Fruit fly (Drosophila melanogaster) whole organism, embryonic: ENCODE measurements around the gene Cpr73D.

ENCODE experiments used
- Adf1 ChIP-seq: fragments of 200-800 bp; sonication (Bioruptor generic); IDR thresholded peaks from 2 replicates; pipeline ENCODE4 v1.3.6; 2022; ENCODE audit warnings: missing biosample characterization, missing genetic modification characterization
- Aef1 ChIP-seq: fragments of 200-800 bp; sonication (Bioruptor generic); IDR thresholded peaks from 3 replicates; pipeline ENCODE4 v1.3.6; 2022; ENCODE audit warnings: missing biosample characterization, missing genetic modification characterization
- Atf6 ChIP-seq: fragments of 200-800 bp; sonication (Bioruptor generic); IDR thresholded peaks from 2 replicates; pipeline ENCODE4 v1.3.6; 2022; ENCODE audit warnings: missing biosample characterization, missing genetic modification characterization
- Bgb ChIP-seq: fragments of 200-800 bp; sonication (Bioruptor generic); IDR thresholded peaks from 2 replicates; pipeline ENCODE4 v1.3.6; 2022; ENCODE audit warnings: missing biosample characterization, missing genetic modification characterization; ENCODE audit not compliant: partially characterized antibody
- CG10209 ChIP-seq: fragments of 200-800 bp; sonication (Bioruptor generic); optimal IDR thresholded peaks from 3 replicates; lab custom pipeline; 2017; ENCODE audit warnings: missing biosample characterization, mild to moderate bottlenecking, missing genetic modification characterization, missing genetic modification reagents
- CG10274 ChIP-seq: fragments of 200-800 bp; sonication (Bioruptor generic); optimal IDR thresholded peaks from 3 replicates; lab custom pipeline; 2017; ENCODE audit warnings: missing biosample characterization, mild to moderate bottlenecking, missing genetic modification characterization
- CG14050 ChIP-seq: fragments of 200-800 bp; sonication (Bioruptor generic); IDR thresholded peaks from 3 replicates; pipeline ENCODE4 v1.3.6; 2022; ENCODE audit warnings: missing biosample characterization, missing genetic modification characterization
- CG15514 ChIP-seq: fragments of 200-800 bp; sonication (Bioruptor generic); optimal IDR thresholded peaks from 3 replicates; lab custom pipeline; 2017; ENCODE audit warnings: missing biosample characterization, missing genetic modification characterization, mild to moderate bottlenecking, moderate library complexity, missing genetic modification reagents
- CG16813 ChIP-seq: fragments of 200-800 bp; sonication (Bioruptor generic); IDR thresholded peaks from 3 replicates; pipeline ENCODE4 v1.3.6; 2022; ENCODE audit warnings: missing biosample characterization, missing genetic modification characterization; ENCODE audit not compliant: partially characterized antibody
- CG2712 ChIP-seq: fragments of 200-800 bp; optimal IDR thresholded peaks from 3 replicates; lab custom pipeline; 2019; ENCODE audit warnings: missing biosample characterization, mild to moderate bottlenecking, missing genetic modification characterization, moderate library complexity
- CG3065 ChIP-seq: fragments of 200-800 bp; sonication (Bioruptor generic); optimal IDR thresholded peaks from 2 replicates; lab custom pipeline; 2016; ENCODE audit warnings: missing biosample characterization, missing genetic modification characterization
- CG31224 ChIP-seq: fragments of 200-800 bp; sonication (Bioruptor generic); IDR thresholded peaks from 2 replicates; pipeline ENCODE4 v1.3.6; 2022; ENCODE audit warnings: missing biosample characterization, missing genetic modification characterization
- CG34376 ChIP-seq: fragments of 200-800 bp; sonication (Bioruptor generic); optimal IDR thresholded peaks from 2 replicates; lab custom pipeline; 2018; ENCODE audit warnings: missing biosample characterization, mild to moderate bottlenecking, missing genetic modification characterization
- CG34422 ChIP-seq: fragments of 200-800 bp; sonication (Bioruptor generic); IDR thresholded peaks from 3 replicates; pipeline ENCODE4 v1.3.6; 2022; ENCODE audit warnings: missing biosample characterization, missing genetic modification characterization
- CG3838 ChIP-seq: fragments of 200-800 bp; sonication (Bioruptor generic); optimal IDR thresholded peaks from 3 replicates; lab custom pipeline; 2016; ENCODE audit warnings: missing biosample characterization, missing genetic modification characterization
- CG3847 ChIP-seq: fragments of 200-800 bp; sonication (Bioruptor generic); IDR thresholded peaks from 2 replicates; pipeline ENCODE4 v1.3.6; 2022; ENCODE audit warnings: missing biosample characterization, missing genetic modification characterization
- CG4707 ChIP-seq: fragments of 200-800 bp; sonication (Bioruptor generic); optimal IDR thresholded peaks from 2 replicates; lab custom pipeline; 2018; ENCODE audit warnings: missing biosample characterization, mild to moderate bottlenecking, missing genetic modification characterization, moderate library complexity
- CG6272 ChIP-seq: fragments of 200-800 bp; sonication (Bioruptor generic); IDR thresholded peaks from 2 replicates; pipeline ENCODE4 v1.3.6; 2022; ENCODE audit warnings: missing biosample characterization, missing genetic modification characterization
- CG7372 ChIP-seq: fragments of 200-800 bp; sonication (Bioruptor generic); IDR thresholded peaks from 2 replicates; pipeline ENCODE4 v1.3.6; 2022; ENCODE audit warnings: missing biosample characterization, missing genetic modification characterization
- CG7839 ChIP-seq: fragments of 200-800 bp; sonication (Bioruptor generic); optimal IDR thresholded peaks from 3 replicates; lab custom pipeline; 2018; ENCODE audit warnings: missing biosample characterization, mild to moderate bottlenecking, missing genetic modification characterization, moderate library complexity
- CG8924 ChIP-seq: fragments of 200-800 bp; optimal IDR thresholded peaks from 3 replicates; lab custom pipeline; 2019; ENCODE audit warnings: missing biosample characterization, mild to moderate bottlenecking, missing genetic modification characterization, moderate library complexity
- CG9932 ChIP-seq: fragments of 200-800 bp; sonication (Bioruptor generic); IDR thresholded peaks from 2 replicates; pipeline ENCODE4 v1.3.6; 2022; ENCODE audit warnings: missing biosample characterization, missing genetic modification characterization
- CkIIα-i1 ChIP-seq: fragments of 200-800 bp; sonication (Bioruptor generic); IDR thresholded peaks from 2 replicates; pipeline ENCODE4 v1.3.6; 2022; ENCODE audit warnings: missing biosample characterization, missing genetic modification characterization
- Dll ChIP-seq: fragments of 200-800 bp; sonication (Bioruptor generic); IDR thresholded peaks from 4 replicates; pipeline ENCODE4 v1.3.6; 2022; ENCODE audit warnings: missing biosample characterization, missing genetic modification characterization; ENCODE audit not compliant: partially characterized antibody
- Doc2 ChIP-seq: fragments of 200-800 bp; sonication (Bioruptor generic); IDR thresholded peaks from 2 replicates; pipeline ENCODE4 v1.3.6; 2022; ENCODE audit warnings: missing biosample characterization, missing genetic modification characterization
- ERR ChIP-seq: fragments of 200-800 bp; sonication (Bioruptor generic); optimal IDR thresholded peaks from 2 replicates; lab custom pipeline; 2016; ENCODE audit warnings: missing biosample characterization, missing genetic modification characterization
- Fer2 ChIP-seq: fragments of 200-800 bp; sonication (Bioruptor generic); optimal IDR thresholded peaks from 2 replicates; lab custom pipeline; 2018; ENCODE audit warnings: missing biosample characterization, mild to moderate bottlenecking, missing genetic modification characterization, moderate library complexity
- Pdp1 ChIP-seq, 2 experiments: fragments of 200-800 bp; sonication (Bioruptor generic); optimal IDR thresholded peaks; 3 replicates each; lab custom pipeline; 2016; ENCODE audit warnings: missing biosample characterization in 2 of 2, missing genetic modification characterization in 2 of 2, mild to moderate bottlenecking in 1 of 2, moderate library complexity in 1 of 2
- Rfx ChIP-seq: fragments of 200-800 bp; sonication (Bioruptor generic); IDR thresholded peaks from 2 replicates; pipeline ENCODE4 v1.3.6; 2022; ENCODE audit warnings: missing biosample characterization, missing genetic modification characterization
- Sox102F ChIP-seq: fragments of 200-800 bp; sonication (Bioruptor generic); optimal IDR thresholded peaks from 2 replicates; lab custom pipeline; 2018; ENCODE audit warnings: missing biosample characterization, mild to moderate bottlenecking, missing genetic modification characterization, moderate library complexity
- al ChIP-seq: fragments of 200-800 bp; sonication (Bioruptor generic); IDR thresholded peaks from 2 replicates; pipeline ENCODE4 v1.3.6; 2022; ENCODE audit warnings: missing biosample characterization, missing genetic modification characterization
- ap ChIP-seq: fragments of 200-800 bp; sonication (Bioruptor generic); IDR thresholded peaks from 2 replicates; pipeline ENCODE4 v1.3.6; 2022; ENCODE audit warnings: missing biosample characterization, missing genetic modification characterization
- bigmax ChIP-seq: fragments of 200-800 bp; sonication (Bioruptor generic); optimal IDR thresholded peaks from 2 replicates; lab custom pipeline; 2018; ENCODE audit warnings: missing biosample characterization, mild to moderate bottlenecking, missing genetic modification characterization
- btn ChIP-seq: fragments of 200-800 bp; sonication (Bioruptor generic); optimal IDR thresholded peaks from 2 replicates; lab custom pipeline; 2016; ENCODE audit warnings: missing biosample characterization, missing genetic modification characterization
- crol ChIP-seq: fragments of 200-800 bp; sonication (Bioruptor generic); IDR thresholded peaks from 2 replicates; pipeline ENCODE4 v1.3.6; 2022; ENCODE audit warnings: missing biosample characterization, missing genetic modification characterization
- dpn ChIP-seq, 2 experiments: fragments of 200-800 bp; sonication (Bioruptor generic); optimal IDR thresholded peaks; 3 replicates each; lab custom pipeline; 2016; ENCODE audit warnings: missing biosample characterization in 2 of 2, missing genetic modification characterization in 2 of 2
- exex ChIP-seq: fragments of 200-800 bp; sonication (Bioruptor generic); optimal IDR thresholded peaks from 4 replicates; lab custom pipeline; 2018; ENCODE audit warnings: missing biosample characterization, mild to moderate bottlenecking, missing genetic modification characterization, moderate library complexity
- fd3F ChIP-seq: fragments of 200-800 bp; sonication (Bioruptor generic); optimal IDR thresholded peaks from 2 replicates; lab custom pipeline; 2018; ENCODE audit warnings: missing biosample characterization, mild to moderate bottlenecking, missing genetic modification characterization, moderate library complexity
- fru ChIP-seq: fragments of >200 bp; optimal IDR thresholded peaks from 2 replicates; lab custom pipeline; 2017
- lbe ChIP-seq: fragments of 200-800 bp; sonication (Bioruptor generic); optimal IDR thresholded peaks from 2 replicates; lab custom pipeline; 2016; ENCODE audit warnings: missing biosample characterization, mild to moderate bottlenecking, missing genetic modification characterization
- pan ChIP-seq, 4 experiments: fragments of >200 bp in 3 of 4; fragments of 200-800 bp in 1 of 4; sonication (Bioruptor generic) in 1 of 4; optimal IDR thresholded peaks in 3 of 4; IDR thresholded peaks in 1 of 4; 2 replicates each; pipeline versions ENCODE4 v1.3.6 to Lab custom; 2017 to 2022; ENCODE audit warnings: missing biosample characterization in 2 of 4, missing genetic modification characterization in 2 of 4, mixed read lengths in 1 of 4
- pb ChIP-seq: fragments of 200-800 bp; sonication (Bioruptor generic); optimal IDR thresholded peaks from 3 replicates; lab custom pipeline; 2016; ENCODE audit warnings: missing biosample characterization, missing genetic modification characterization
- peb ChIP-seq: fragments of 200-800 bp; sonication (Bioruptor generic); IDR thresholded peaks from 2 replicates; pipeline ENCODE4 v1.3.6; 2022; ENCODE audit warnings: missing biosample characterization, missing genetic modification characterization
- slbo ChIP-seq: fragments of 200-800 bp; sonication (Bioruptor generic); IDR thresholded peaks from 2 replicates; pipeline ENCODE4 v1.3.6; 2022; ENCODE audit warnings: missing biosample characterization, missing genetic modification characterization
- slou ChIP-seq: fragments of 200-800 bp; sonication (Bioruptor generic); optimal IDR thresholded peaks from 3 replicates; lab custom pipeline; 2016; ENCODE audit warnings: missing biosample characterization, missing genetic modification characterization
- stwl ChIP-seq: fragments of 200-800 bp; sonication (Bioruptor generic); optimal IDR thresholded peaks from 3 replicates; lab custom pipeline; 2018; ENCODE audit warnings: missing biosample characterization, mild to moderate bottlenecking, missing genetic modification characterization, moderate library complexity
- sug ChIP-seq: fragments of 200-800 bp; optimal IDR thresholded peaks from 2 replicates; lab custom pipeline; 2019; ENCODE audit warnings: missing biosample characterization, mild to moderate bottlenecking, missing genetic modification characterization, moderate library complexity
- trh ChIP-seq: fragments of 200-800 bp; sonication (Bioruptor generic); optimal IDR thresholded peaks from 2 replicates; lab custom pipeline; 2016; ENCODE audit warnings: missing biosample characterization, missing genetic modification characterization
- unpg ChIP-seq: fragments of 200-800 bp; sonication (Bioruptor generic); optimal IDR thresholded peaks from 3 replicates; lab custom pipeline; 2018; ENCODE audit warnings: missing biosample characterization, mild to moderate bottlenecking, missing genetic modification characterization, moderate library complexity

Cpr73D gene

DNA sequence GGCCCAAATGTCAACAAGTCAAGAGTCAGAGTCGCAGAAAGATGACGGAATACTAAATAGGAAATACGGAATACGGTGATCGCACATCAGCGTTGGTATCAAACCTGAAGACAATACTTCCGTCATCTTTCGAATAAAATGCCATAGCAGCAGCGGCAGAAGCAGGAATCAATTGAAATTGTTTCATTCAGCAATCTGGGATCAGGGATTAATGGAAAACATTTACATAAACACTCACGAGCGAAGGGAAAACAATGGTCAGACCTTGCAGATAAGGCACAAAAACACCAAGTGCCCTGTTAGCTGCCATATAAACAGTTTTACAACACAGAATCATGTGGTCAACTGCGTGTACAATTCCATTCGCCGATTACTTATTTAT lies 47.9 kb upstream of the Cpr73D start:
- TF ChIP-seq dpn (GFP tag; optimal IDR thresholded peaks at IDR 0.05; lab: Kevin White, UChicago): no peak
- TF ChIP-seq Pdp1 (GFP tag; optimal IDR thresholded peaks at IDR 0.05; lab: Kevin White, UChicago): peak in 1 of 2 experiments; percentile 39
- TF ChIP-seq CG4707 (GFP tag; lab: Kevin White, UChicago): no peak
- peak; percentile 11 for TF ChIP-seq sug (tag; lab: Kevin White, UChicago)
- TF ChIP-seq ap: no peak
- peak; percentile 4 for TF ChIP-seq stwl
- peak; percentile 65 for TF ChIP-seq CG34376 (GFP tag; lab: Kevin White, UChicago)
- TF ChIP-seq trh (GFP tag; lab: Kevin White, UChicago): no peak
- no peak for TF ChIP-seq Adf1 (GFP tag; lab: Robert Waterston, UW)
- TF ChIP-seq Rfx (GFP tag; lab: Robert Waterston, UW): 0 out of 2 replicates have a peak, but pooled peaks have one; percentile 5

DNA sequence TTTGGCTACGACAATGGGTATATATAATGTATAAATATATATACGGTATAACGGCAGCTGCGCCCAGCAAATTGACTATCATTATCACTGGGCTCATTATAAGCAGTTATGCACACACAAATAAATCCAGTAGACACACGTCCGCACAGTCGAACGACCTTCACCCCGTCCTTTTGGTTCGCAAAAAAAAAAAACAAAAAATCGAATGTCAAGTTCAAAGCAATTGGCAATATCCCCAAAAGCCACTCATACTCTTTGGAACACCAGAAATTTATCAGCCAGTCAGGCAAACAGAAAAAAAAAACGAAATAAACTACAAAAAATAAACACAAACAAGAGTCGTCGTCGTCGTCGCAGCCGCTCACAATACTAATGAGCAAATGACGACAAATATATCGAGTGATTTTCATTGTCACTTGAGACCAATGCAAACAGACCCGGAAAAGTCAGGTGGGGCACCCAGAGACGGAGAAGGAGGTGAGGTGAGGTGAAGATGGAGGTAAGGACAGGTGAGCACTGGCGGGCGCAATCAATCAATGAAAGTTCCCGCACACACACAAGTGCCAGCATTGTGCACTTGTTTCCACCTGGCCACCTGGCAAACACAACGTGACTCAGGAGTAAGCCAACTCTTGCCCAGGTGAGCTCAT lies 47.4 kb upstream of the Cpr73D start:
- TF ChIP-seq fd3F (GFP tag; lab: Kevin White, UChicago) (no peak), CG15514 (GFP tag; lab: Kevin White, UChicago) (no peak), Aef1 (GFP tag; lab: Robert Waterston, UW) (peak; percentile 10; the same call in 2 of the 3 replicates), btn (no peak), Atf6 (GFP tag; lab: Robert Waterston, UW) (no peak; the same call in 1 of the 2 replicates), Bgb (GFP tag; lab: Robert Waterston, UW) (no peak), CG9932 (GFP tag; lab: Robert Waterston, UW) (peak; percentile 64), CG31224 (no peak), Sox102F (no peak), CkIIα-i1 (GFP tag; lab: Robert Waterston, UW) (no peak), Fer2 (tag; lab: Kevin White, UChicago) (no peak), exex (tag; lab: Kevin White, UChicago) (peak; percentile 4), CG10274 (no peak), unpg (no peak), CG8924 (no peak), pan (optimal IDR thresholded peaks at IDR 0.05; lab: Kevin White, UChicago) (no peak), pan (GFP tag; optimal IDR thresholded peaks at IDR 0.05 in 1 of 2, IDR thresholded peaks at IDR 0.05 in 1 of 2) (peak in 1 of 2 experiments; percentile 17), ERR (GFP tag; lab: Kevin White, UChicago) (peak; percentile 12), slbo (GFP tag; lab: Robert Waterston, UW) (peak; percentile 57), bigmax (GFP tag; lab: Kevin White, UChicago) (no peak), CG7372 (GFP tag; lab: Robert Waterston, UW) (peak; percentile 44), dpn (GFP tag; optimal IDR thresholded peaks at IDR 0.05; lab: Kevin White, UChicago) (no peak), fru (no peak), lbe (GFP tag; lab: Kevin White, UChicago) (peak; percentile 7), CG7839 (no peak), al (GFP tag; lab: Robert Waterston, UW) (peak; percentile 57), CG16813 (GFP tag; lab: Robert Waterston, UW) (no peak), slou (GFP tag; lab: Kevin White, UChicago) (no peak), CG3838 (GFP tag; lab: Kevin White, UChicago) (no peak), pb (no peak), CG14050 (GFP tag; lab: Robert Waterston, UW) (0 out of 3 replicates have a peak, but pooled peaks have one; percentile 19), CG3065 (GFP tag; lab: Kevin White, UChicago) (no peak), CG6272 (GFP tag; lab: Robert Waterston, UW) (no peak), Doc2 (GFP tag; lab: Robert Waterston, UW) (no peak), crol (GFP tag; lab: Robert Waterston, UW) (peak; percentile 79), CG34422 (GFP tag; lab: Robert Waterston, UW) (peak; percentile 36; the same call in 1 of the 3 replicates), CG10209 (GFP tag; lab: Kevin White, UChicago) (no peak), peb (no peak), Dll (no peak), CG3847 (GFP tag; lab: Robert Waterston, UW) (peak; percentile 28), CG2712 (no peak)
